Worm (Caenorhabditis elegans) whole organism, L4 larva: ENCODE results near the gene C10G8.4.
A peak's percentile ranks its signal among the peaks of the same experiment; 100 is the strongest.

ENCODE experiments used
- F37D6.2 ChIP-seq: sonication (generic microtip); optimal IDR thresholded peaks from 2 replicates; lab custom pipeline; 2016; ENCODE audit warnings: mild to moderate bottlenecking, missing genetic modification characterization, missing compliant biosample characterization
- F49E8.2 ChIP-seq: sonication (generic microtip); optimal IDR thresholded peaks from 2 replicates; lab custom pipeline; 2016; ENCODE audit warnings: missing compliant biosample characterization, mild to moderate bottlenecking, missing genetic modification characterization, borderline replicate concordance
- R02D3.7 ChIP-seq: fragments of 150-350 bp; sonication (generic microtip); optimal IDR thresholded peaks from 3 replicates; lab custom pipeline; 2014; ENCODE audit warnings: missing biosample characterization, missing genetic modification characterization
- T26A8.4 ChIP-seq: fragments of 200-800 bp; sonication (Bioruptor generic); IDR thresholded peaks from 2 replicates; pipeline ENCODE4 v1.3.6; 2022; ENCODE audit warnings: missing genetic modification characterization, missing compliant biosample characterization
- ZK546.5 ChIP-seq, 2 experiments: sonication (generic microtip); optimal IDR thresholded peaks; 2 replicates each; lab custom pipeline; 2017; ENCODE audit warnings: missing biosample characterization in 2 of 2, missing genetic modification characterization in 2 of 2
- ceh-28 ChIP-seq: fragments of 150-350 bp; optimal IDR thresholded peaks from 2 replicates; lab custom pipeline; 2014; ENCODE audit warnings: missing biosample characterization, missing genetic modification reagents, missing genetic modification characterization
- ceh-44 ChIP-seq: fragments of 200-800 bp; sonication (Bioruptor generic); IDR thresholded peaks from 2 replicates; pipeline ENCODE4 v1.3.6; 2022; ENCODE audit warnings: missing genetic modification reagents, missing genetic modification characterization, missing compliant biosample characterization
- ceh-62 ChIP-seq: sonication (generic microtip); optimal IDR thresholded peaks from 2 replicates; lab custom pipeline; 2017; ENCODE audit warnings: missing biosample characterization, missing genetic modification characterization
- ceh-82 ChIP-seq: sonication (generic microtip); optimal IDR thresholded peaks from 2 replicates; lab custom pipeline; 2017; ENCODE audit warnings: missing biosample characterization, missing genetic modification characterization
- ces-1 ChIP-seq: fragments of 150-350 bp; sonication (generic microtip); optimal IDR thresholded peaks from 4 replicates; lab custom pipeline; 2014; ENCODE audit warnings: missing biosample characterization, missing genetic modification reagents, missing genetic modification characterization
- daf-12 ChIP-seq: fragments of 150-350 bp; optimal IDR thresholded peaks from 2 replicates; lab custom pipeline; 2014; ENCODE audit warnings: missing biosample characterization, missing genetic modification reagents, missing genetic modification characterization
- dmd-6 ChIP-seq: fragments of 200-800 bp; sonication (Bioruptor generic); IDR thresholded peaks from 2 replicates; pipeline ENCODE4 v1.3.6; 2022; ENCODE audit warnings: missing genetic modification reagents, missing genetic modification characterization, missing compliant biosample characterization
- dmd-8 ChIP-seq: fragments of 200-800 bp; sonication (Bioruptor generic); IDR thresholded peaks from 2 replicates; pipeline ENCODE4 v1.3.6; 2022; ENCODE audit warnings: missing genetic modification characterization, missing compliant biosample characterization
- dpl-1 ChIP-seq: fragments of 150-350 bp; optimal IDR thresholded peaks from 2 replicates; lab custom pipeline; 2014; ENCODE audit warnings: missing biosample characterization, missing genetic modification reagents, missing genetic modification characterization
- duxl-1 ChIP-seq: sonication (generic microtip); optimal IDR thresholded peaks from 2 replicates; lab custom pipeline; 2016; ENCODE audit warnings: mild to moderate bottlenecking, missing genetic modification characterization, moderate library complexity, missing compliant biosample characterization; ENCODE audit not compliant: poor library complexity
- egl-27 ChIP-seq: sonication (generic microtip); optimal IDR thresholded peaks from 3 replicates; lab custom pipeline; 2017; ENCODE audit warnings: missing biosample characterization, missing genetic modification reagents, missing genetic modification characterization
- egl-43 ChIP-seq: fragments of 200-800 bp; sonication (Bioruptor generic); IDR thresholded peaks from 2 replicates; pipeline ENCODE4 v1.3.6; 2022; ENCODE audit warnings: missing genetic modification reagents, missing genetic modification characterization, missing compliant biosample characterization
- hlh-11 ChIP-seq: fragments of 200-800 bp; sonication (Bioruptor generic); optimal IDR thresholded peaks from 2 replicates; lab custom pipeline; 2018; ENCODE audit warnings: mild to moderate bottlenecking, missing genetic modification characterization, missing compliant biosample characterization
- hlh-30 ChIP-seq: sonication (generic microtip); optimal IDR thresholded peaks from 2 replicates; lab custom pipeline; 2017; ENCODE audit warnings: antibody characterized with exemption, mild to moderate bottlenecking, missing genetic modification characterization, missing compliant biosample characterization; ENCODE audit not compliant: insufficient read depth
- hmg-1.1 ChIP-seq: fragments of 200-800 bp; sonication (Bioruptor generic); IDR thresholded peaks from 2 replicates; pipeline ENCODE4 v1.3.6; 2022; ENCODE audit warnings: missing genetic modification reagents, missing genetic modification characterization, missing compliant biosample characterization
- lim-7 ChIP-seq: fragments of 200-800 bp; sonication (Bioruptor generic); IDR thresholded peaks from 2 replicates; pipeline ENCODE4 v1.3.6; 2022; ENCODE audit warnings: missing genetic modification characterization, missing compliant biosample characterization
- lin-1 ChIP-seq: fragments of 200-800 bp; sonication (Bioruptor generic); IDR thresholded peaks from 2 replicates; pipeline ENCODE4 v1.3.6; 2022; ENCODE audit warnings: missing genetic modification reagents, missing genetic modification characterization, missing compliant biosample characterization
- lin-13 ChIP-seq: fragments of 150-350 bp; optimal IDR thresholded peaks from 2 replicates; lab custom pipeline; 2014; ENCODE audit warnings: missing biosample characterization, missing genetic modification reagents, missing genetic modification characterization
- lin-38 ChIP-seq: fragments of 200-800 bp; sonication (Bioruptor generic); IDR thresholded peaks from 2 replicates; pipeline ENCODE4 v1.3.6; 2022; ENCODE audit warnings: missing genetic modification reagents, missing genetic modification characterization, missing compliant biosample characterization
- lsy-2 ChIP-seq, 2 experiments: fragments of 150-350 bp in 1 of 2; sonication (generic microtip) in 1 of 2; optimal IDR thresholded peaks; 2 replicates each; lab custom pipeline; 2014 to 2017; ENCODE audit warnings: missing biosample characterization in 2 of 2, missing genetic modification characterization in 2 of 2
- madf-9 ChIP-seq: fragments of 200-800 bp; sonication (Bioruptor generic); conservative IDR thresholded peaks from 2 replicates; pipeline ENCODE4 v1.3.6; 2022; ENCODE audit warnings: missing genetic modification reagents, missing genetic modification characterization, missing compliant biosample characterization
- mdl-1 ChIP-seq, 2 experiments: fragments of 150-350 bp in 1 of 2; sonication (generic microtip) in 1 of 2; optimal IDR thresholded peaks; 2 replicates each; lab custom pipeline; 2014 to 2017; ENCODE audit warnings: missing biosample characterization in 2 of 2, missing genetic modification characterization in 2 of 2
- mep-1 ChIP-seq: fragments of 150-350 bp; sonication (generic microtip); optimal IDR thresholded peaks from 3 replicates; lab custom pipeline; 2014; ENCODE audit warnings: missing biosample characterization, missing genetic modification characterization
- mes-2 ChIP-seq: sonication (generic microtip); optimal IDR thresholded peaks from 2 replicates; lab custom pipeline; 2016; ENCODE audit warnings: missing genotype, mild to moderate bottlenecking, missing genetic modification characterization, missing compliant biosample characterization; ENCODE audit not compliant: poor library complexity, severe bottlenecking
- mxl-2 ChIP-seq: fragments of 200-800 bp; sonication (Bioruptor generic); conservative IDR thresholded peaks from 2 replicates; pipeline ENCODE4 v1.3.6; 2022; ENCODE audit warnings: missing genetic modification reagents, missing genetic modification characterization, missing compliant biosample characterization
- nhr-10 ChIP-seq: fragments of 150-350 bp; optimal IDR thresholded peaks from 2 replicates; lab custom pipeline; 2014; ENCODE audit warnings: missing biosample characterization, missing genetic modification characterization
- nhr-102 ChIP-seq: sonication (generic microtip); optimal IDR thresholded peaks from 2 replicates; lab custom pipeline; 2016; ENCODE audit warnings: mild to moderate bottlenecking, missing genetic modification characterization, moderate library complexity, missing compliant biosample characterization
- nhr-237 ChIP-seq: sonication (generic microtip); optimal IDR thresholded peaks from 2 replicates; lab custom pipeline; 2017; ENCODE audit warnings: missing biosample characterization, missing genetic modification characterization
- nhr-25 ChIP-seq: sonication (generic microtip); optimal IDR thresholded peaks from 2 replicates; lab custom pipeline; 2017; ENCODE audit warnings: missing genetic modification characterization, mild to moderate bottlenecking, missing compliant biosample characterization, antibody characterized with exemption, moderate library complexity, borderline replicate concordance; ENCODE audit not compliant: insufficient read depth
- nhr-41 ChIP-seq: fragments of 200-800 bp; sonication (Bioruptor generic); IDR thresholded peaks from 2 replicates; pipeline ENCODE4 v1.3.6; 2022; ENCODE audit warnings: missing genetic modification reagents, missing genetic modification characterization, missing compliant biosample characterization
- nhr-48 ChIP-seq: sonication (generic microtip); optimal IDR thresholded peaks from 2 replicates; lab custom pipeline; 2016; ENCODE audit warnings: mild to moderate bottlenecking, missing genetic modification characterization, missing compliant biosample characterization
- nhr-76 ChIP-seq: fragments of 150-350 bp; optimal IDR thresholded peaks from 2 replicates; lab custom pipeline; 2014; ENCODE audit warnings: missing biosample characterization, missing genetic modification characterization
- nhr-77 ChIP-seq: fragments of 150-350 bp; optimal IDR thresholded peaks from 2 replicates; lab custom pipeline; 2014; ENCODE audit warnings: missing biosample characterization, missing genetic modification characterization
- rbr-2 ChIP-seq: sonication (generic microtip); optimal IDR thresholded peaks from 2 replicates; lab custom pipeline; 2016; ENCODE audit warnings: missing genotype, missing genetic modification characterization, missing compliant biosample characterization
- saeg-2 ChIP-seq: fragments of 200-800 bp; sonication (Bioruptor generic); IDR thresholded peaks from 2 replicates; pipeline ENCODE4 v1.3.6; 2022; ENCODE audit warnings: missing genetic modification reagents, missing genetic modification characterization, missing compliant biosample characterization
- snpc-4 ChIP-seq: fragments of 150-350 bp; optimal IDR thresholded peaks from 2 replicates; lab custom pipeline; 2014; ENCODE audit warnings: missing biosample characterization, missing genetic modification characterization
- spr-1 ChIP-seq: sonication (generic microtip); optimal IDR thresholded peaks from 2 replicates; lab custom pipeline; 2016; ENCODE audit warnings: mild to moderate bottlenecking, missing genetic modification characterization, missing compliant biosample characterization
- spr-3 ChIP-seq: fragments of 200-800 bp; sonication (Bioruptor generic); optimal IDR thresholded peaks from 2 replicates; lab custom pipeline; 2018; ENCODE audit warnings: mild to moderate bottlenecking, missing genetic modification characterization, missing compliant biosample characterization
- tra-1 ChIP-seq: fragments of 200-800 bp; sonication (Bioruptor generic); IDR thresholded peaks from 2 replicates; pipeline ENCODE4 v1.3.6; 2022; ENCODE audit warnings: missing genetic modification reagents, missing genetic modification characterization, missing compliant biosample characterization
- unc-130 ChIP-seq: sonication (generic microtip); optimal IDR thresholded peaks from 2 replicates; lab custom pipeline; 2016; ENCODE audit warnings: missing genetic modification reagents, missing genetic modification characterization, missing compliant biosample characterization
- zag-1 ChIP-seq: fragments of 150-350 bp; optimal IDR thresholded peaks from 2 replicates; lab custom pipeline; 2014; ENCODE audit warnings: missing biosample characterization, missing genetic modification characterization
- zfp-2 ChIP-seq: sonication (generic microtip); optimal IDR thresholded peaks from 2 replicates; lab custom pipeline; 2016; ENCODE audit warnings: mild to moderate bottlenecking, missing genetic modification characterization, missing compliant biosample characterization
- zfp-3 ChIP-seq: fragments of 200-800 bp; sonication (Bioruptor generic); conservative IDR thresholded peaks from 2 replicates; pipeline ENCODE4 v1.3.6; 2022; ENCODE audit warnings: missing genetic modification reagents, missing genetic modification characterization, missing compliant biosample characterization
- zip-2 ChIP-seq: fragments of 150-350 bp; optimal IDR thresholded peaks from 2 replicates; lab custom pipeline; 2014; ENCODE audit warnings: missing biosample characterization, missing genetic modification characterization

Gene C10G8.4

ce11 chrV:5274974-5275373 is 36.8 kb upstream of the C10G8.4 start:
- TF ChIP-seq T26A8.4 (GFP tag; lab: Robert Waterston, UW) = peak; percentile 13; the same call in 1 of the 2 replicates
- no peak for TF ChIP-seq nhr-41 (GFP tag; lab: Robert Waterston, UW)
- 0 out of 2 replicates have a peak, but pooled peaks have one; percentile 37 for TF ChIP-seq dmd-6 (GFP tag; lab: Robert Waterston, UW)
- no peak for TF ChIP-seq ces-1
- peak; percentile 77 for TF ChIP-seq lin-38 (GFP tag; lab: Robert Waterston, UW)
- peak; percentile 36 for TF ChIP-seq hlh-11 (tag; lab: Kevin White, UChicago)
- no peak for TF ChIP-seq nhr-102
- no peak for TF ChIP-seq tra-1
- TF ChIP-seq mes-2 = peak; percentile 70
- TF ChIP-seq dpl-1 (GFP tag; lab: Kevin White, UChicago) = peak; percentile 66
- TF ChIP-seq madf-9 (GFP tag; lab: Robert Waterston, UW) = no peak
- TF ChIP-seq R02D3.7 (tag; lab: Kevin White, UChicago) = no peak
- TF ChIP-seq rbr-2 (tag; lab: Kevin White, UChicago) = peak; percentile 46
- peak; percentile 61 for TF ChIP-seq hlh-30 (tag; lab: Kevin White, UChicago)
- peak; percentile 33 for TF ChIP-seq spr-3 (GFP tag; lab: Kevin White, UChicago)
- peak; percentile 35 for TF ChIP-seq hmg-1.1 (GFP tag; lab: Robert Waterston, UW)
- TF ChIP-seq F37D6.2 (tag; lab: Kevin White, UChicago) = peak; percentile 25
- TF ChIP-seq nhr-25 = no peak
- peak; percentile 30 for TF ChIP-seq duxl-1
- TF ChIP-seq egl-43 (GFP tag; lab: Robert Waterston, UW) = peak; percentile 62; the same call in 1 of the 2 replicates
- TF ChIP-seq spr-1 (tag; lab: Kevin White, UChicago) = no peak
- TF ChIP-seq lsy-2 (tag; optimal IDR thresholded peaks at IDR 0.05; lab: Kevin White, UChicago) = peak in 1 of 2 experiments; percentile 72
- peak in 1 of 2 experiments; percentile 34 for TF ChIP-seq mdl-1 (tag; optimal IDR thresholded peaks at IDR 0.05; lab: Kevin White, UChicago)
- TF ChIP-seq nhr-48 (tag; lab: Kevin White, UChicago) = no peak
- TF ChIP-seq ceh-28 (tag; lab: Kevin White, UChicago) = no peak
- TF ChIP-seq mep-1 (tag; lab: Kevin White, UChicago) = peak; percentile 34
- TF ChIP-seq zfp-3 (GFP tag; lab: Robert Waterston, UW) = no peak
- TF ChIP-seq mxl-2 (GFP tag; lab: Robert Waterston, UW) = no peak

ce11 chrV:5275426-5276007 is 36.2 kb upstream of the C10G8.4 start:
- TF ChIP-seq ceh-82 (tag; lab: Kevin White, UChicago) (no peak), snpc-4 (tag; lab: Kevin White, UChicago) (no peak), nhr-76 (tag; lab: Kevin White, UChicago) (no peak), zag-1 (tag; lab: Kevin White, UChicago) (no peak), dpl-1 (GFP tag; lab: Kevin White, UChicago) (peak; percentile 0), lin-13 (GFP tag; lab: Kevin White, UChicago) (no peak), zfp-2 (tag; lab: Kevin White, UChicago) (no peak), ceh-28 (tag; lab: Kevin White, UChicago) (no peak), lim-7 (no peak), ceh-44 (GFP tag; lab: Robert Waterston, UW) (no peak), egl-27 (tag; lab: Kevin White, UChicago) (no peak), zip-2 (tag; lab: Kevin White, UChicago) (no peak), ZK546.5 (tag; optimal IDR thresholded peaks at IDR 0.05; lab: Kevin White, UChicago) (no peak), lin-1 (GFP tag; lab: Robert Waterston, UW) (no peak), nhr-10 (tag; lab: Kevin White, UChicago) (no peak), nhr-77 (no peak), spr-3 (GFP tag; lab: Kevin White, UChicago) (no peak), dmd-8 (GFP tag; lab: Robert Waterston, UW) (0 out of 2 replicates have a peak, but pooled peaks have one; percentile 22), mxl-2 (GFP tag; lab: Robert Waterston, UW) (no peak), lin-38 (GFP tag; lab: Robert Waterston, UW) (no peak), saeg-2 (no peak), ces-1 (no peak), F49E8.2 (peak; percentile 6), daf-12 (tag; lab: Kevin White, UChicago) (no peak), nhr-102 (peak; percentile 53), unc-130 (GFP tag; lab: Kevin White, UChicago) (no peak), spr-1 (tag; lab: Kevin White, UChicago) (no peak), ceh-62 (no peak), nhr-237 (tag; lab: Kevin White, UChicago) (no peak)
